Fruit fly (Drosophila melanogaster) whole organism: ENCODE measurements around the gene CG7149.

Source experiments
- CG8478 ChIP-seq: fragments of >200 bp; optimal IDR thresholded peaks from 2 replicates; lab custom pipeline; 2018; ENCODE audit warnings: inconsistent platforms
- psq ChIP-seq: fragments of >200 bp; optimal IDR thresholded peaks from 2 replicates; lab custom pipeline; 2017

DNA sequence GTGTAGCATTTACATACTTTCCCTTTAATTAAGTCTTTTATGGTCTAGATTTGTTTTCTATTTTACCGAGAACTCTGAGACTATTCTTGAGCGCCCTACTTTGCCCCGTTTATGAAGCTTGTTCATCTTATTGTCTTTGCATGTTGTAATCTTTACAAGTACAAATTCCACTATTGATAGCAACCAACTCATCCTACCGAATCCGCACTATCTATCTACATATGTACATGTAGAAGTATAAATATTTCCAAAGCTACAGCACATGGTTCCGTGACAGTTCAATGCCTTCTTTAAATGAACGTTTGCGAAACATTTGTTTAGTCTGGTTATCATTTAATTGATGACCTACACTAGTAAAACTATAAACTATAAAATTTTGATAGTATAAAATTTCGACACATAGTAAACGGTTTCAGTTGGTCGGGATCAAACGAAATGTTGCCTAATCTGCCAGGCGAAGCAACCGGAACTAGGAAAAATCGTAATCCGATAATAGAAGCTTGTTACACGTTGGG lies 1.3 kb downstream of the CG7149 start:
- TF ChIP-seq psq (lab: Kevin White, UChicago): no peak
- no peak for TF ChIP-seq CG8478 (lab: Kevin White, UChicago)
